Fruit fly (Drosophila melanogaster) whole organism, embryonic: Measurements from ENCODE around the gene sals.

Source experiments
- Ada2b ChIP-seq: fragments of 200-800 bp; sonication (Bioruptor generic); IDR thresholded peaks from 2 replicates; pipeline ENCODE4 v1.3.6; 2022; ENCODE audit warnings: missing biosample characterization, missing genetic modification characterization
- Atf-2 ChIP-seq: fragments of 200-800 bp; sonication (Bioruptor generic); optimal IDR thresholded peaks from 2 replicates; lab custom pipeline; 2016; ENCODE audit warnings: missing biosample characterization, missing genetic modification characterization
- Atf3 ChIP-seq: fragments of 200-800 bp; sonication (Bioruptor generic); optimal IDR thresholded peaks from 3 replicates; lab custom pipeline; 2016; ENCODE audit warnings: missing biosample characterization, missing genetic modification characterization
- CG10267 ChIP-seq: fragments of 200-800 bp; sonication (Bioruptor generic); optimal IDR thresholded peaks from 2 replicates; lab custom pipeline; 2018; ENCODE audit warnings: missing biosample characterization, mild to moderate bottlenecking, missing genetic modification characterization, moderate library complexity
- CG10431 ChIP-seq: fragments of 200-800 bp; sonication (Bioruptor generic); optimal IDR thresholded peaks from 3 replicates; lab custom pipeline; 2018; ENCODE audit warnings: missing biosample characterization, mild to moderate bottlenecking, missing genetic modification characterization
- CG12219 ChIP-seq: fragments of 200-800 bp; sonication (Bioruptor generic); optimal IDR thresholded peaks from 3 replicates; lab custom pipeline; 2018; ENCODE audit warnings: missing biosample characterization, mild to moderate bottlenecking, missing genetic modification characterization
- CG1233 ChIP-seq: fragments of 200-800 bp; sonication (Bioruptor generic); optimal IDR thresholded peaks from 4 replicates; lab custom pipeline; 2018; ENCODE audit warnings: missing biosample characterization, mild to moderate bottlenecking, missing genetic modification characterization
- CG12744 ChIP-seq: fragments of 200-800 bp; sonication (Bioruptor generic); optimal IDR thresholded peaks from 2 replicates; lab custom pipeline; 2016; ENCODE audit warnings: missing biosample characterization, missing genetic modification characterization
- CG12769 ChIP-seq: fragments of 200-800 bp; sonication (Bioruptor generic); optimal IDR thresholded peaks from 2 replicates; lab custom pipeline; 2019; ENCODE audit warnings: missing biosample characterization, mild to moderate bottlenecking, missing genetic modification characterization, moderate library complexity
- CG14441 ChIP-seq: fragments of 200-800 bp; sonication (Bioruptor generic); IDR thresholded peaks from 2 replicates; pipeline ENCODE4 v1.3.6; 2022; ENCODE audit warnings: missing biosample characterization, missing genetic modification characterization
- CG14667 ChIP-seq: fragments of 200-800 bp; sonication (Bioruptor generic); IDR thresholded peaks from 2 replicates; pipeline ENCODE4 v1.3.6; 2022; ENCODE audit warnings: missing biosample characterization, missing genetic modification characterization
- CG15479 ChIP-seq: fragments of 200-800 bp; sonication (Bioruptor generic); optimal IDR thresholded peaks from 3 replicates; lab custom pipeline; 2019; ENCODE audit warnings: missing biosample characterization, mild to moderate bottlenecking, missing genetic modification characterization, moderate library complexity
- CG15514 ChIP-seq: fragments of 200-800 bp; sonication (Bioruptor generic); optimal IDR thresholded peaks from 3 replicates; lab custom pipeline; 2017; ENCODE audit warnings: missing biosample characterization, missing genetic modification characterization, mild to moderate bottlenecking, moderate library complexity, missing genetic modification reagents
- CG1602 ChIP-seq: fragments of 200-800 bp; sonication (Bioruptor generic); optimal IDR thresholded peaks from 3 replicates; lab custom pipeline; 2016; ENCODE audit warnings: missing biosample characterization, missing genetic modification characterization
- CG17829 ChIP-seq: fragments of 200-800 bp; optimal IDR thresholded peaks from 2 replicates; lab custom pipeline; 2019; ENCODE audit warnings: missing biosample characterization, mild to moderate bottlenecking, missing genetic modification characterization, moderate library complexity
- CG18262 ChIP-seq: fragments of 200-800 bp; optimal IDR thresholded peaks from 3 replicates; lab custom pipeline; 2019; ENCODE audit warnings: missing biosample characterization, mild to moderate bottlenecking, missing genetic modification characterization, moderate library complexity
- CG31224 ChIP-seq: fragments of 200-800 bp; sonication (Bioruptor generic); IDR thresholded peaks from 2 replicates; pipeline ENCODE4 v1.3.6; 2022; ENCODE audit warnings: missing biosample characterization, missing genetic modification characterization
- CG6254 ChIP-seq: fragments of 200-800 bp; sonication (Bioruptor generic); optimal IDR thresholded peaks from 3 replicates; lab custom pipeline; 2017; ENCODE audit warnings: mild to moderate bottlenecking, missing biosample characterization, missing genetic modification reagents, missing genetic modification characterization
- CG8924 ChIP-seq: fragments of 200-800 bp; optimal IDR thresholded peaks from 3 replicates; lab custom pipeline; 2019; ENCODE audit warnings: missing biosample characterization, mild to moderate bottlenecking, missing genetic modification characterization, moderate library complexity
- CG9215 ChIP-seq: fragments of 200-800 bp; sonication (Bioruptor generic); IDR thresholded peaks from 2 replicates; pipeline ENCODE4 v1.3.6; 2022; ENCODE audit warnings: missing biosample characterization, missing genetic modification characterization
- Camta ChIP-seq: fragments of 200-800 bp; sonication (Bioruptor generic); optimal IDR thresholded peaks from 2 replicates; lab custom pipeline; 2016; ENCODE audit warnings: missing biosample characterization, missing genetic modification characterization
- D19B ChIP-seq: fragments of 200-800 bp; sonication (Bioruptor generic); optimal IDR thresholded peaks from 2 replicates; lab custom pipeline; 2017; ENCODE audit warnings: missing biosample characterization, mild to moderate bottlenecking, missing genetic modification characterization
- Dbx ChIP-seq: fragments of 200-800 bp; sonication (Bioruptor generic); IDR thresholded peaks from 3 replicates; pipeline ENCODE4 v1.3.6; 2022; ENCODE audit warnings: missing biosample characterization, missing genetic modification characterization
- Dip2 ChIP-seq: fragments of 200-800 bp; sonication (Bioruptor generic); IDR thresholded peaks from 2 replicates; pipeline ENCODE4 v1.3.6; 2022; ENCODE audit warnings: missing biosample characterization, missing genetic modification characterization
- HLH54F ChIP-seq: fragments of 200-800 bp; sonication (Bioruptor generic); optimal IDR thresholded peaks from 3 replicates; lab custom pipeline; 2016; ENCODE audit warnings: missing biosample characterization, missing genetic modification characterization
- Hsf ChIP-seq: fragments of 200-800 bp; sonication (Bioruptor generic); optimal IDR thresholded peaks from 3 replicates; lab custom pipeline; 2016; ENCODE audit warnings: missing biosample characterization, missing genetic modification characterization
- NK7.1 ChIP-seq: fragments of 200-800 bp; sonication (Bioruptor generic); optimal IDR thresholded peaks from 3 replicates; lab custom pipeline; 2016; ENCODE audit warnings: missing biosample characterization, missing genetic modification characterization
- Oli ChIP-seq: fragments of 200-800 bp; sonication (Bioruptor generic); optimal IDR thresholded peaks from 2 replicates; lab custom pipeline; 2018; ENCODE audit warnings: missing biosample characterization, mild to moderate bottlenecking, missing genetic modification characterization, moderate library complexity
- PHDP ChIP-seq: fragments of 200-800 bp; sonication (Bioruptor generic); optimal IDR thresholded peaks from 3 replicates; lab custom pipeline; 2018; ENCODE audit warnings: missing biosample characterization, mild to moderate bottlenecking, missing genetic modification characterization, moderate library complexity
- Poxn ChIP-seq: fragments of 200-800 bp; sonication (Bioruptor generic); IDR thresholded peaks from 2 replicates; pipeline ENCODE4 v1.3.6; 2022; ENCODE audit warnings: missing biosample characterization, missing genetic modification characterization
- Six4 ChIP-seq: fragments of 200-800 bp; sonication (Bioruptor generic); optimal IDR thresholded peaks from 2 replicates; lab custom pipeline; 2016; ENCODE audit warnings: missing biosample characterization, missing genetic modification characterization
- Sox102F ChIP-seq: fragments of 200-800 bp; sonication (Bioruptor generic); optimal IDR thresholded peaks from 2 replicates; lab custom pipeline; 2018; ENCODE audit warnings: missing biosample characterization, mild to moderate bottlenecking, missing genetic modification characterization, moderate library complexity
- Vsx1 ChIP-seq: fragments of 200-800 bp; sonication (Bioruptor generic); optimal IDR thresholded peaks from 2 replicates; lab custom pipeline; 2017; ENCODE audit warnings: missing biosample characterization, mild to moderate bottlenecking, missing genetic modification characterization, missing genetic modification reagents
- Xbp1 ChIP-seq: fragments of 200-800 bp; sonication (Bioruptor generic); optimal IDR thresholded peaks from 3 replicates; lab custom pipeline; 2016; ENCODE audit warnings: missing biosample characterization, mild to moderate bottlenecking, missing genetic modification characterization
- Xrp1 ChIP-seq: fragments of 200-800 bp; sonication (Bioruptor generic); IDR thresholded peaks from 2 replicates; pipeline ENCODE4 v1.3.6; 2022; ENCODE audit warnings: missing biosample characterization, missing genetic modification characterization
- dimm ChIP-seq: fragments of 200-800 bp; sonication (Bioruptor generic); IDR thresholded peaks from 2 replicates; pipeline ENCODE4 v1.3.6; 2022; ENCODE audit warnings: missing biosample characterization, missing genetic modification characterization
- dysf ChIP-seq: fragments of 200-800 bp; sonication (Bioruptor generic); IDR thresholded peaks from 3 replicates; pipeline ENCODE4 v1.3.6; 2022; ENCODE audit warnings: missing biosample characterization, missing genetic modification characterization
- fd96Cb ChIP-seq: fragments of 200-800 bp; sonication (Bioruptor generic); optimal IDR thresholded peaks from 2 replicates; lab custom pipeline; 2018; ENCODE audit warnings: missing biosample characterization, mild to moderate bottlenecking, missing genetic modification characterization, moderate library complexity
- gt ChIP-seq: fragments of 200-800 bp; sonication (Bioruptor generic); IDR thresholded peaks from 2 replicates; pipeline ENCODE4 v1.3.6; 2022; ENCODE audit warnings: missing biosample characterization, missing genetic modification characterization
- lilli ChIP-seq: fragments of 200-800 bp; sonication (Bioruptor generic); optimal IDR thresholded peaks from 3 replicates; lab custom pipeline; 2016; ENCODE audit warnings: missing biosample characterization, missing genetic modification characterization
- lmd ChIP-seq: fragments of 200-800 bp; sonication (Bioruptor generic); IDR thresholded peaks from 2 replicates; pipeline ENCODE4 v1.3.6; 2022; ENCODE audit warnings: missing biosample characterization, missing genetic modification characterization
- lov ChIP-seq, 2 experiments: fragments of 200-800 bp in 1 of 2; fragments of >200 bp in 1 of 2; sonication (Bioruptor generic) in 1 of 2; IDR thresholded peaks in 1 of 2; optimal IDR thresholded peaks in 1 of 2; 2 replicates in 1 of 2; 3 replicates in 1 of 2; pipeline versions ENCODE4 v1.3.6 to Lab custom; 2017 to 2022; ENCODE audit warnings: missing biosample characterization in 1 of 2, missing genetic modification characterization in 1 of 2
- org-1 ChIP-seq: fragments of 200-800 bp; sonication (Bioruptor generic); optimal IDR thresholded peaks from 2 replicates; lab custom pipeline; 2017; ENCODE audit warnings: missing biosample characterization, missing genetic modification characterization
- pho ChIP-seq: fragments of 200-800 bp; sonication (Bioruptor generic); optimal IDR thresholded peaks from 2 replicates; lab custom pipeline; 2016; ENCODE audit warnings: missing biosample characterization, missing genetic modification characterization
- ro ChIP-seq: fragments of 200-800 bp; sonication (Bioruptor generic); IDR thresholded peaks from 2 replicates; pipeline ENCODE4 v1.3.6; 2022; ENCODE audit warnings: missing biosample characterization, missing genetic modification characterization
- sens ChIP-seq: fragments of 200-800 bp; sonication (Bioruptor generic); peaks from one replicate; lab custom pipeline; 2016; ENCODE audit warnings: missing biosample characterization, missing genetic modification characterization
- shn ChIP-seq: fragments of 200-800 bp; sonication (Bioruptor generic); optimal IDR thresholded peaks from 3 replicates; lab custom pipeline; 2016; ENCODE audit warnings: missing biosample characterization, missing genetic modification characterization
- unpg ChIP-seq: fragments of 200-800 bp; sonication (Bioruptor generic); optimal IDR thresholded peaks from 3 replicates; lab custom pipeline; 2018; ENCODE audit warnings: missing biosample characterization, mild to moderate bottlenecking, missing genetic modification characterization, moderate library complexity
- wek ChIP-seq: fragments of 200-800 bp; sonication (Bioruptor generic); optimal IDR thresholded peaks from 3 replicates; lab custom pipeline; 2018; ENCODE audit warnings: missing biosample characterization, mild to moderate bottlenecking, missing genetic modification characterization, moderate library complexity

Gene sals

DNA sequence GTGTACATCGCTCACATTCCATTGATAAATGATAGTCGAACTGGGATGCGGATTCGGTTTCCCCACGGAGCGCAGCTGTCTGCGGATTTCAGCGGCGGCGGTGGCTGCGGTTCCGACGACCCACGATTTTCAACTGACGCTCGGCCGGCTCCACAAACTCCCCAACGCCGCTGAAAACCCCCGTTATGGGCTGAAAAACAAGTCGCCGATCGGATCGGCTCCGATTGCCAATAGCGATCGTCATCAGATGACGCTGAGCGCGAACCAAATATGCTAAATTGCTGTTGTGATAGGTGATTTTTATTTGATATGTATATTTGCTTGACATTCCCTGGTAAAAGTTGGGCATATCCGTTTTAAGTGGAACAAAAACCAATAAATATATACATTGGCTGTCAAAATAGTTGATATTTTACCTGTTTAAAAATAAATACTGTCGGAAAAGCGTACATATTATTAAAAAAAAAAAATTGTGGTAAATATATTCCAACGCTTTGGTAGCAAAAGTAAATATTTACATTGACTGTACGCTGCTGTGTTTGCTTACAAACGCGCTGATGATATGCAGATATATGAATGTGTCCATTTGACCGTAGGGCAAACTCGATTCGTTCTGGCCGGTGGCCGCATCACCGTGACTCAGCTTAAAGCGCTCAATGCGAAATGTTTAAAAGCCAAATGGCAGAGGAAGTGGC, 2.8 kb upstream of the sals start (continued):
- TF ChIP-seq dysf (peak; percentile 77), Poxn (GFP tag; lab: Robert Waterston, UW) (peak; percentile 30; the same call in 1 of the 2 replicates), ro (GFP tag; lab: Robert Waterston, UW) (0 out of 2 replicates have a peak, but pooled peaks have one; percentile 26), unpg (GFP tag; lab: Kevin White, UChicago) (peak; percentile 68), CG31224 (GFP tag; lab: Robert Waterston, UW) (peak; percentile 38; the same call in 1 of the 2 replicates), CG12219 (peak; percentile 29), dimm (GFP tag; lab: Robert Waterston, UW) (no peak), wek (GFP tag; lab: Kevin White, UChicago) (no peak), lov (optimal IDR thresholded peaks at IDR 0.05; lab: Kevin White, UChicago) (no peak), lov (GFP tag; IDR thresholded peaks at IDR 0.05; lab: Robert Waterston, UW) (no peak), CG8924 (peak; percentile 46), Ada2b (GFP tag; lab: Robert Waterston, UW) (peak; percentile 49), gt (no peak), Hsf (GFP tag; lab: Kevin White, UChicago) (peak; percentile 53), org-1 (GFP tag; lab: Kevin White, UChicago) (peak; percentile 48), Dbx (GFP tag; lab: Robert Waterston, UW) (peak; percentile 81; the same call in 2 of the 3 replicates), Vsx1 (GFP tag; lab: Kevin White, UChicago) (peak; percentile 46), CG15479 (GFP tag; lab: Kevin White, UChicago) (no peak), NK7.1 (GFP tag; lab: Kevin White, UChicago) (peak; percentile 3), Oli (tag; lab: Kevin White, UChicago) (peak; percentile 61), Atf3 (GFP tag; lab: Kevin White, UChicago) (peak; percentile 3), PHDP (tag; lab: Kevin White, UChicago) (peak; percentile 63), Dip2 (0 out of 2 replicates have a peak, but pooled peaks have one; percentile 13), CG15514 (peak; percentile 40), CG12744 (GFP tag; lab: Kevin White, UChicago) (peak; percentile 33), Camta (GFP tag; lab: Kevin White, UChicago) (peak; percentile 33), CG18262 (tag; lab: Kevin White, UChicago) (peak; percentile 6), CG14441 (GFP tag; lab: Robert Waterston, UW) (peak; percentile 71), pho (GFP tag; lab: Kevin White, UChicago) (peak; percentile 70), sens (GFP tag; lab: Kevin White, UChicago) (peak; percentile 68), lilli (GFP tag; lab: Kevin White, UChicago) (peak; percentile 70), Six4 (no peak), CG1602 (GFP tag; lab: Kevin White, UChicago) (peak; percentile 29), D19B (GFP tag; lab: Kevin White, UChicago) (peak; percentile 79), HLH54F (peak; percentile 74), CG12769 (tag; lab: Kevin White, UChicago) (peak; percentile 49), CG14667 (peak; percentile 44), fd96Cb (tag; lab: Kevin White, UChicago) (peak; percentile 42), CG10431 (no peak), Xrp1 (GFP tag; lab: Robert Waterston, UW) (0 out of 2 replicates have a peak, but pooled peaks have one; percentile 27), Atf-2 (GFP tag; lab: Kevin White, UChicago) (peak; percentile 7), CG10267 (tag; lab: Kevin White, UChicago) (peak; percentile 13), lmd (GFP tag; lab: Robert Waterston, UW) (peak; percentile 75), CG17829 (tag; lab: Kevin White, UChicago) (no peak), shn (GFP tag; lab: Kevin White, UChicago) (peak; percentile 15), Sox102F (GFP tag; lab: Kevin White, UChicago) (peak; percentile 63), CG6254 (GFP tag; lab: Kevin White, UChicago) (no peak), CG9215 (GFP tag; lab: Robert Waterston, UW) (peak; percentile 76), CG1233 (GFP tag; lab: Kevin White, UChicago) (peak; percentile 41), Xbp1 (GFP tag; lab: Kevin White, UChicago) (peak; percentile 49)
